Worm (Caenorhabditis elegans) whole organism, late embryonic: Measurements from ENCODE around the gene unc-27.

ENCODE experiments used
- F13H6.1 ChIP-seq: sonication (generic microtip); optimal IDR thresholded peaks from 2 replicates; lab custom pipeline; 2016; ENCODE audit warnings: missing genetic modification characterization, missing compliant biosample characterization
- ceh-34 ChIP-seq: sonication (generic microtip); optimal IDR thresholded peaks from 2 replicates; lab custom pipeline; 2016; ENCODE audit warnings: mild to moderate bottlenecking, missing genetic modification characterization, missing compliant biosample characterization
- ceh-9 ChIP-seq: sonication (generic microtip); optimal IDR thresholded peaks from 2 replicates; lab custom pipeline; 2016; ENCODE audit warnings: mild to moderate bottlenecking, missing genetic modification characterization, inconsistent platforms, missing compliant biosample characterization
- che-1 ChIP-seq: sonication (generic microtip); optimal IDR thresholded peaks from 2 replicates; lab custom pipeline; 2016; ENCODE audit warnings: mild to moderate bottlenecking, missing genetic modification characterization, missing compliant biosample characterization
- elt-2 ChIP-seq: sonication (generic microtip); optimal IDR thresholded peaks from 2 replicates; lab custom pipeline; 2016; ENCODE audit warnings: missing genetic modification reagents, missing genetic modification characterization, missing compliant biosample characterization
- fkh-6 ChIP-seq: sonication (generic microtip); optimal IDR thresholded peaks from 2 replicates; lab custom pipeline; 2016; ENCODE audit warnings: missing genetic modification characterization, missing compliant biosample characterization
- pax-1 ChIP-seq: fragments of 150-350 bp; optimal IDR thresholded peaks from 2 replicates; lab custom pipeline; 2014; ENCODE audit warnings: missing biosample characterization, missing genetic modification characterization
- rnt-1 ChIP-seq: sonication (generic microtip); optimal IDR thresholded peaks from 2 replicates; lab custom pipeline; 2016; ENCODE audit warnings: missing genetic modification characterization, missing compliant biosample characterization
- tbx-2 ChIP-seq: sonication (generic microtip); optimal IDR thresholded peaks from 2 replicates; lab custom pipeline; 2016; ENCODE audit warnings: missing genetic modification characterization, missing compliant biosample characterization

- TF ChIP-seq fkh-6 (tag; lab: Kevin White, UChicago) (no peak), rnt-1 (tag; lab: Kevin White, UChicago) (no peak), F13H6.1 (tag; lab: Kevin White, UChicago) (no peak), che-1 (tag; lab: Kevin White, UChicago) (no peak), tbx-2 (no peak), ceh-34 (tag; lab: Kevin White, UChicago) (no peak), ceh-9 (tag; lab: Kevin White, UChicago) (no peak), elt-2 (no peak), pax-1 (tag; lab: Kevin White, UChicago) (no peak)
These were observed 47.6 kb upstream of the unc-27 start for ce11 chrX:8741629-8742170.
